Worm (Caenorhabditis elegans) whole organism, L4/young adult: ENCODE data around the gene egl-26.

Experiments used
- dao-5 ChIP-seq: sonication (generic microtip); optimal IDR thresholded peaks from 2 replicates; lab custom pipeline; 2016; ENCODE audit warnings: missing genotype, missing genetic modification characterization, moderate library complexity, missing compliant biosample characterization
- him-1 ChIP-seq: sonication (generic microtip); optimal IDR thresholded peaks from 2 replicates; lab custom pipeline; 2016; ENCODE audit warnings: missing genotype, missing genetic modification reagents, missing genetic modification characterization, missing compliant biosample characterization

- TF ChIP-seq him-1 (tag; lab: Kevin White, UChicago) (no peak), dao-5 (tag; lab: Kevin White, UChicago) (no peak)
Measured at ce11 chrII:29578-29977, 39.9 kb upstream of the egl-26 start.
